Fruit fly (Drosophila melanogaster) whole organism, embryonic: ENCODE results near the gene CG34417.

Source experiments
- Adf1 ChIP-seq: fragments of 200-800 bp; sonication (Bioruptor generic); IDR thresholded peaks from 2 replicates; pipeline ENCODE4 v1.3.6; 2022; ENCODE audit warnings: missing biosample characterization, missing genetic modification characterization
- Atf-2 ChIP-seq: fragments of 200-800 bp; sonication (Bioruptor generic); optimal IDR thresholded peaks from 2 replicates; lab custom pipeline; 2016; ENCODE audit warnings: missing biosample characterization, missing genetic modification characterization
- B-H2 ChIP-seq: fragments of 200-800 bp; sonication (Bioruptor generic); optimal IDR thresholded peaks from 2 replicates; lab custom pipeline; 2018; ENCODE audit warnings: missing biosample characterization, mild to moderate bottlenecking, missing genetic modification characterization
- C15 ChIP-seq: fragments of 200-800 bp; sonication (Bioruptor generic); IDR thresholded peaks from 3 replicates; pipeline ENCODE4 v1.3.6; 2022; ENCODE audit warnings: missing biosample characterization, missing genetic modification characterization
- CG12769 ChIP-seq: fragments of 200-800 bp; sonication (Bioruptor generic); optimal IDR thresholded peaks from 2 replicates; lab custom pipeline; 2019; ENCODE audit warnings: missing biosample characterization, mild to moderate bottlenecking, missing genetic modification characterization, moderate library complexity
- CG2678 ChIP-seq: fragments of 200-800 bp; sonication (Bioruptor generic); optimal IDR thresholded peaks from 3 replicates; lab custom pipeline; 2019; ENCODE audit warnings: missing biosample characterization, mild to moderate bottlenecking, missing genetic modification characterization, moderate library complexity
- CG2875 ChIP-seq: fragments of 200-800 bp; sonication (Bioruptor generic); optimal IDR thresholded peaks from 2 replicates; lab custom pipeline; 2017; ENCODE audit warnings: missing biosample characterization, mild to moderate bottlenecking, missing genetic modification characterization, missing genetic modification reagents
- CG31388 ChIP-seq: fragments of 200-800 bp; sonication (Bioruptor generic); optimal IDR thresholded peaks from 2 replicates; lab custom pipeline; 2016; ENCODE audit warnings: missing biosample characterization, missing genetic modification characterization
- CG34376 ChIP-seq: fragments of 200-800 bp; sonication (Bioruptor generic); optimal IDR thresholded peaks from 2 replicates; lab custom pipeline; 2018; ENCODE audit warnings: missing biosample characterization, mild to moderate bottlenecking, missing genetic modification characterization
- CG4404 ChIP-seq: fragments of 200-800 bp; sonication (Bioruptor generic); IDR thresholded peaks from 2 replicates; pipeline ENCODE4 v1.3.6; 2022; ENCODE audit warnings: missing biosample characterization, missing genetic modification characterization
- CG7963 ChIP-seq: fragments of 200-800 bp; sonication (Bioruptor generic); IDR thresholded peaks from 3 replicates; pipeline ENCODE4 v1.3.6; 2022; ENCODE audit warnings: missing biosample characterization, missing genetic modification characterization; ENCODE audit not compliant: partially characterized antibody
- CG8290 ChIP-seq, 3 experiments: fragments of 200-800 bp; sonication (Bioruptor generic); optimal IDR thresholded peaks; 2 replicates each; lab custom pipeline; 2016 to 2019; ENCODE audit warnings: missing biosample characterization in 3 of 3, missing genetic modification characterization in 3 of 3, mild to moderate bottlenecking in 2 of 3, moderate library complexity in 1 of 3
- CG8359 ChIP-seq: fragments of 200-800 bp; sonication (Bioruptor generic); optimal IDR thresholded peaks from 2 replicates; lab custom pipeline; 2017; ENCODE audit warnings: missing biosample characterization, mild to moderate bottlenecking, missing genetic modification characterization, borderline replicate concordance
- CG9437 ChIP-seq: fragments of 200-800 bp; sonication (Bioruptor generic); optimal IDR thresholded peaks from 2 replicates; lab custom pipeline; 2018; ENCODE audit warnings: missing biosample characterization, mild to moderate bottlenecking, missing genetic modification characterization
- Dip2 ChIP-seq: fragments of 200-800 bp; sonication (Bioruptor generic); IDR thresholded peaks from 2 replicates; pipeline ENCODE4 v1.3.6; 2022; ENCODE audit warnings: missing biosample characterization, missing genetic modification characterization
- Gsc ChIP-seq: fragments of 200-800 bp; sonication (Bioruptor generic); IDR thresholded peaks from 2 replicates; pipeline ENCODE4 v1.3.6; 2022; ENCODE audit warnings: missing biosample characterization, missing genetic modification characterization
- Hmx ChIP-seq: fragments of 200-800 bp; sonication (Bioruptor generic); optimal IDR thresholded peaks from 2 replicates; lab custom pipeline; 2016; ENCODE audit warnings: missing biosample characterization, missing genetic modification characterization
- Max ChIP-seq: fragments of 200-800 bp; sonication (Bioruptor generic); optimal IDR thresholded peaks from 2 replicates; lab custom pipeline; 2016; ENCODE audit warnings: missing biosample characterization, mild to moderate bottlenecking, missing genetic modification characterization
- Ptx1 ChIP-seq: fragments of 200-800 bp; sonication (Bioruptor generic); IDR thresholded peaks from 2 replicates; pipeline ENCODE4 v1.3.6; 2022; ENCODE audit warnings: missing biosample characterization, missing genetic modification characterization
- Ravus ChIP-seq: fragments of 200-800 bp; sonication (Bioruptor generic); IDR thresholded peaks from 2 replicates; pipeline ENCODE4 v1.3.6; 2022; ENCODE audit warnings: missing biosample characterization, missing genetic modification characterization
- Rx ChIP-seq: fragments of 200-800 bp; sonication (Bioruptor generic); IDR thresholded peaks from 2 replicates; pipeline ENCODE4 v1.3.6; 2022; ENCODE audit warnings: missing biosample characterization, missing genetic modification characterization
- Side ChIP-seq: fragments of 200-800 bp; sonication (Bioruptor generic); optimal IDR thresholded peaks from 2 replicates; lab custom pipeline; 2016; ENCODE audit warnings: missing biosample characterization, missing genetic modification characterization
- Six4 ChIP-seq: fragments of 200-800 bp; sonication (Bioruptor generic); optimal IDR thresholded peaks from 2 replicates; lab custom pipeline; 2016; ENCODE audit warnings: missing biosample characterization, missing genetic modification characterization
- Sry-β ChIP-seq: fragments of 200-800 bp; sonication (Bioruptor generic); optimal IDR thresholded peaks from 2 replicates; lab custom pipeline; 2018; ENCODE audit warnings: missing biosample characterization, mild to moderate bottlenecking, missing genetic modification characterization, moderate library complexity
- ab ChIP-seq: fragments of 200-800 bp; sonication (Bioruptor generic); optimal IDR thresholded peaks from 2 replicates; lab custom pipeline; 2016; ENCODE audit warnings: missing biosample characterization, missing genetic modification characterization
- bigmax ChIP-seq: fragments of 200-800 bp; sonication (Bioruptor generic); optimal IDR thresholded peaks from 2 replicates; lab custom pipeline; 2018; ENCODE audit warnings: missing biosample characterization, mild to moderate bottlenecking, missing genetic modification characterization
- br ChIP-seq: fragments of >200 bp; optimal IDR thresholded peaks from 2 replicates; lab custom pipeline; 2017
- cato ChIP-seq: fragments of 200-800 bp; sonication (Bioruptor generic); optimal IDR thresholded peaks from 2 replicates; lab custom pipeline; 2016; ENCODE audit warnings: missing biosample characterization, missing genetic modification characterization, borderline replicate concordance
- cg ChIP-seq: fragments of 200-800 bp; sonication (Bioruptor generic); optimal IDR thresholded peaks from 3 replicates; lab custom pipeline; 2019; ENCODE audit warnings: missing biosample characterization, mild to moderate bottlenecking, missing genetic modification characterization, moderate library complexity
- corto ChIP-seq: fragments of 200-800 bp; sonication (Bioruptor generic); optimal IDR thresholded peaks from 2 replicates; lab custom pipeline; 2016; ENCODE audit warnings: missing biosample characterization, mild to moderate bottlenecking, missing genetic modification characterization, moderate library complexity
- dati ChIP-seq: fragments of 200-800 bp; sonication (Bioruptor generic); IDR thresholded peaks from 2 replicates; pipeline ENCODE4 v1.3.6; 2022; ENCODE audit warnings: missing biosample characterization, missing genetic modification characterization
- dm ChIP-seq: fragments of 200-800 bp; sonication (Bioruptor generic); optimal IDR thresholded peaks from 3 replicates; lab custom pipeline; 2016; ENCODE audit warnings: missing biosample characterization, missing genetic modification characterization
- emc ChIP-seq: fragments of 200-800 bp; sonication (Bioruptor generic); optimal IDR thresholded peaks from 2 replicates; lab custom pipeline; 2016; ENCODE audit warnings: missing biosample characterization, missing genetic modification characterization
- ems ChIP-seq: fragments of 200-800 bp; sonication (Bioruptor generic); optimal IDR thresholded peaks from 3 replicates; lab custom pipeline; 2016; ENCODE audit warnings: missing biosample characterization, missing genetic modification characterization
- esg ChIP-seq: fragments of 200-800 bp; sonication (Bioruptor generic); conservative IDR thresholded peaks from 2 replicates; pipeline ENCODE4 v1.3.6; 2022; ENCODE audit warnings: missing biosample characterization, missing genetic modification characterization
- fd102C ChIP-seq: fragments of 200-800 bp; sonication (Bioruptor generic); optimal IDR thresholded peaks from 2 replicates; lab custom pipeline; 2018; ENCODE audit warnings: missing biosample characterization, mild to moderate bottlenecking, missing genetic modification characterization, moderate library complexity
- fu2 ChIP-seq: fragments of 200-800 bp; sonication (Bioruptor generic); optimal IDR thresholded peaks from 2 replicates; lab custom pipeline; 2016; ENCODE audit warnings: missing biosample characterization, missing genetic modification characterization
- gcm2 ChIP-seq: fragments of 200-800 bp; sonication (Bioruptor generic); optimal IDR thresholded peaks from 2 replicates; lab custom pipeline; 2016; ENCODE audit warnings: missing biosample characterization, missing genetic modification characterization
- jigr1 ChIP-seq: fragments of 200-800 bp; sonication (Bioruptor generic); IDR thresholded peaks from 3 replicates; pipeline ENCODE4 v1.3.6; 2022; ENCODE audit warnings: missing biosample characterization, missing genetic modification characterization
- kay ChIP-seq: fragments of 200-800 bp; sonication (Bioruptor generic); optimal IDR thresholded peaks from 2 replicates; lab custom pipeline; 2016; ENCODE audit warnings: missing biosample characterization, missing genetic modification characterization
- maf-S ChIP-seq: fragments of 200-800 bp; sonication (Bioruptor generic); optimal IDR thresholded peaks from 2 replicates; lab custom pipeline; 2016; ENCODE audit warnings: missing biosample characterization, missing genetic modification characterization
- nerfin-1 ChIP-seq: fragments of 200-800 bp; sonication (Bioruptor generic); optimal IDR thresholded peaks from 3 replicates; lab custom pipeline; 2019; ENCODE audit warnings: missing biosample characterization, mild to moderate bottlenecking, missing genetic modification characterization, moderate library complexity
- scrt ChIP-seq: fragments of 200-800 bp; sonication (Bioruptor generic); optimal IDR thresholded peaks from 2 replicates; lab custom pipeline; 2018; ENCODE audit warnings: missing biosample characterization, mild to moderate bottlenecking, missing genetic modification characterization, moderate library complexity
- shn ChIP-seq: fragments of 200-800 bp; sonication (Bioruptor generic); optimal IDR thresholded peaks from 3 replicates; lab custom pipeline; 2016; ENCODE audit warnings: missing biosample characterization, missing genetic modification characterization
- sim ChIP-seq: fragments of 200-800 bp; sonication (Bioruptor generic); IDR thresholded peaks from 2 replicates; pipeline ENCODE4 v1.3.6; 2022; ENCODE audit warnings: missing biosample characterization, missing genetic modification characterization
- slp2 ChIP-seq: fragments of 200-800 bp; sonication (Bioruptor generic); optimal IDR thresholded peaks from 2 replicates; lab custom pipeline; 2016; ENCODE audit warnings: missing biosample characterization, missing genetic modification characterization
- sqz ChIP-seq: fragments of 200-800 bp; sonication (Bioruptor generic); optimal IDR thresholded peaks from 3 replicates; lab custom pipeline; 2018; ENCODE audit warnings: missing biosample characterization, mild to moderate bottlenecking, missing genetic modification characterization
- stc ChIP-seq: fragments of 200-800 bp; sonication (Bioruptor generic); IDR thresholded peaks from 2 replicates; pipeline ENCODE4 v1.3.6; 2022; ENCODE audit warnings: missing biosample characterization, missing genetic modification characterization
- stwl ChIP-seq: fragments of 200-800 bp; sonication (Bioruptor generic); optimal IDR thresholded peaks from 3 replicates; lab custom pipeline; 2018; ENCODE audit warnings: missing biosample characterization, mild to moderate bottlenecking, missing genetic modification characterization, moderate library complexity
- tx ChIP-seq: fragments of 200-800 bp; sonication (Bioruptor generic); optimal IDR thresholded peaks from 2 replicates; lab custom pipeline; 2016; ENCODE audit warnings: missing biosample characterization, missing genetic modification characterization
- vfl ChIP-seq: fragments of 200-800 bp; sonication (Bioruptor generic); optimal IDR thresholded peaks from 2 replicates; lab custom pipeline; 2016; ENCODE audit warnings: missing biosample characterization, missing genetic modification characterization

CG34417 gene

dm6 chrX:6533101-6533636, 7.4 kb upstream of the CG34417 start, which contains the start of gene RpL7A (continued):
- no peak for TF ChIP-seq CG8290 (GFP tag; optimal IDR thresholded peaks at IDR 0.05; lab: Kevin White, UChicago)
- TF ChIP-seq CG8290 (tag; optimal IDR thresholded peaks at IDR 0.05; lab: Kevin White, UChicago): peak; percentile 43 to 86
- TF ChIP-seq tx (GFP tag; lab: Kevin White, UChicago): no peak
- TF ChIP-seq B-H2 (GFP tag; lab: Kevin White, UChicago): peak; percentile 57
- peak; percentile 53 for TF ChIP-seq CG9437 (GFP tag; lab: Kevin White, UChicago)
- TF ChIP-seq bigmax (GFP tag; lab: Kevin White, UChicago): peak; percentile 37
- TF ChIP-seq sim (GFP tag; lab: Robert Waterston, UW): peak; percentile 50; the same call in 1 of the 2 replicates
- no peak for TF ChIP-seq br (lab: Kevin White, UChicago)
- peak; percentile 23 for TF ChIP-seq Ptx1 (GFP tag; lab: Robert Waterston, UW)
- TF ChIP-seq Six4 (GFP tag; lab: Kevin White, UChicago): peak; percentile 19
- TF ChIP-seq Adf1 (GFP tag; lab: Robert Waterston, UW): no peak
- peak; percentile 57 for TF ChIP-seq nerfin-1 (tag; lab: Kevin White, UChicago)
- TF ChIP-seq CG8359 (GFP tag; lab: Kevin White, UChicago): peak; percentile 41
- TF ChIP-seq CG4404: no peak; the same call in 1 of the 2 replicates
- TF ChIP-seq ab (GFP tag; lab: Kevin White, UChicago): no peak
- no peak for TF ChIP-seq CG31388 (GFP tag; lab: Kevin White, UChicago)
- TF ChIP-seq stwl (tag; lab: Kevin White, UChicago): no peak
- peak; percentile 16 for TF ChIP-seq slp2
- TF ChIP-seq emc (GFP tag; lab: Kevin White, UChicago): peak; percentile 36
- peak; percentile 6 for TF ChIP-seq Max (GFP tag; lab: Kevin White, UChicago)
- peak; percentile 64 for TF ChIP-seq dm (GFP tag; lab: Kevin White, UChicago)
- peak; percentile 4 for TF ChIP-seq cato (GFP tag; lab: Kevin White, UChicago)
- no peak for TF ChIP-seq jigr1 (GFP tag; lab: Robert Waterston, UW)
- TF ChIP-seq vfl (GFP tag; lab: Kevin White, UChicago): no peak
- peak; percentile 31; the same call in 1 of the 2 replicates for TF ChIP-seq dati (GFP tag; lab: Robert Waterston, UW)
- peak; percentile 74 for TF ChIP-seq Rx (GFP tag; lab: Robert Waterston, UW)
- no peak for TF ChIP-seq kay (GFP tag; lab: Kevin White, UChicago)
- peak; percentile 66 for TF ChIP-seq Side (GFP tag; lab: Kevin White, UChicago)
- TF ChIP-seq CG2678: peak; percentile 52
- no peak for TF ChIP-seq Gsc (GFP tag; lab: Robert Waterston, UW)
- TF ChIP-seq sqz (GFP tag; lab: Kevin White, UChicago): peak; percentile 72
- no peak for TF ChIP-seq Hmx (GFP tag; lab: Kevin White, UChicago)
- TF ChIP-seq fu2: peak; percentile 36
- TF ChIP-seq C15 (GFP tag; lab: Robert Waterston, UW): no peak
- peak; percentile 19 for TF ChIP-seq CG12769 (tag; lab: Kevin White, UChicago)
- TF ChIP-seq Sry-β: no peak
- TF ChIP-seq CG7963 (GFP tag; lab: Robert Waterston, UW): no peak
- peak; percentile 65 for TF ChIP-seq fd102C
- peak; percentile 74 for TF ChIP-seq CG2875
- TF ChIP-seq scrt: peak; percentile 66
- no peak for TF ChIP-seq gcm2 (GFP tag; lab: Kevin White, UChicago)
- no peak for TF ChIP-seq Ravus (GFP tag; lab: Robert Waterston, UW)
- no peak for TF ChIP-seq maf-S (GFP tag; lab: Kevin White, UChicago)
- peak; percentile 35 for TF ChIP-seq ems (GFP tag; lab: Kevin White, UChicago)
- no peak for TF ChIP-seq Atf-2
- TF ChIP-seq Dip2 (GFP tag; lab: Robert Waterston, UW): no peak
- TF ChIP-seq esg (GFP tag; lab: Robert Waterston, UW): no peak
- TF ChIP-seq cg (GFP tag; lab: Kevin White, UChicago): no peak
- no peak for TF ChIP-seq corto
- peak; percentile 64 for TF ChIP-seq shn (GFP tag; lab: Kevin White, UChicago)
- TF ChIP-seq stc (GFP tag; lab: Robert Waterston, UW): peak; percentile 42
- peak; percentile 87 for TF ChIP-seq CG34376 (GFP tag; lab: Kevin White, UChicago)
